Fruit fly (Drosophila melanogaster) whole organism, adult: Measurements from ENCODE around the gene RpL34a.

ENCODE experiments used
- CG14711 ChIP-seq: fragments of 200-800 bp; sonication (Bioruptor generic); optimal IDR thresholded peaks from 2 replicates; lab custom pipeline; 2018; ENCODE audit warnings: missing biosample characterization, mild to moderate bottlenecking, missing genetic modification characterization, moderate library complexity
- CG1620 ChIP-seq: fragments of 200-800 bp; sonication (Bioruptor generic); optimal IDR thresholded peaks from 2 replicates; lab custom pipeline; 2016; ENCODE audit warnings: missing biosample characterization, missing genetic modification characterization
- CG33017 ChIP-seq: fragments of 200-800 bp; sonication (Bioruptor generic); optimal IDR thresholded peaks from 2 replicates; lab custom pipeline; 2018; ENCODE audit warnings: missing biosample characterization, mild to moderate bottlenecking, missing genetic modification characterization, moderate library complexity
- CG5204 ChIP-seq: fragments of 200-800 bp; sonication (Bioruptor generic); optimal IDR thresholded peaks from 2 replicates; lab custom pipeline; 2016; ENCODE audit warnings: missing biosample characterization, missing genetic modification characterization
- CG7045 ChIP-seq: fragments of 200-800 bp; sonication (Bioruptor generic); optimal IDR thresholded peaks from 2 replicates; lab custom pipeline; 2017; ENCODE audit warnings: missing biosample characterization, mild to moderate bottlenecking, missing genetic modification characterization
- CG7101 ChIP-seq: fragments of 200-800 bp; sonication (Bioruptor generic); optimal IDR thresholded peaks from 2 replicates; lab custom pipeline; 2018; ENCODE audit warnings: missing biosample characterization, mild to moderate bottlenecking, missing genetic modification characterization, moderate library complexity
- Crg-1 ChIP-seq: fragments of 200-800 bp; sonication (Bioruptor generic); optimal IDR thresholded peaks from 2 replicates; lab custom pipeline; 2016; ENCODE audit warnings: missing biosample characterization, missing genetic modification characterization
- Mnt ChIP-seq: fragments of 200-800 bp; sonication (Bioruptor generic); optimal IDR thresholded peaks from 2 replicates; lab custom pipeline; 2016; ENCODE audit warnings: missing biosample characterization, mild to moderate bottlenecking, missing genetic modification characterization
- cic ChIP-seq: fragments of 200-800 bp; sonication (Bioruptor generic); optimal IDR thresholded peaks from 2 replicates; lab custom pipeline; 2017; ENCODE audit warnings: missing biosample characterization, mild to moderate bottlenecking, missing genetic modification characterization, moderate library complexity

dm6 chr3R:26012801-26013663 is 46.0 kb downstream of the RpL34a start:
- TF ChIP-seq Mnt (GFP tag; lab: Kevin White, UChicago), result no peak
- TF ChIP-seq CG33017 (tag; lab: Kevin White, UChicago), result no peak
- TF ChIP-seq CG7101 (tag; lab: Kevin White, UChicago), result no peak
- TF ChIP-seq cic, result no peak
- no peak for TF ChIP-seq CG1620
- no peak for TF ChIP-seq CG5204 (GFP tag; lab: Kevin White, UChicago)
- TF ChIP-seq CG7045 (GFP tag; lab: Kevin White, UChicago), result no peak
- no peak for TF ChIP-seq CG14711 (tag; lab: Kevin White, UChicago)
- no peak for TF ChIP-seq Crg-1 (GFP tag; lab: Kevin White, UChicago)
